Worm (Caenorhabditis elegans): ENCODE results near the gene par-4.

- TF ChIP-seq lsy-2 (tag; optimal IDR thresholded peaks at IDR 0.05) = no peak
- no peak for TF ChIP-seq lin-14 (GFP tag; optimal IDR thresholded peaks at IDR 0.05)
- TF ChIP-seq ama-1 (optimal IDR thresholded peaks at IDR 0.05) = no peak
- no peak for TF ChIP-seq pqm-1 (tag; optimal IDR thresholded peaks at IDR 0.05)
- TF ChIP-seq mef-2 (tag; optimal IDR thresholded peaks at IDR 0.05) = no peak
- TF ChIP-seq ces-1 (GFP tag; optimal IDR thresholded peaks at IDR 0.05) = no peak
- no peak for TF ChIP-seq elt-2 (tag; optimal IDR thresholded peaks at IDR 0.05)
- TF ChIP-seq sptf-1 (tag; optimal IDR thresholded peaks at IDR 0.05) = no peak
- no peak for TF ChIP-seq aha-1 (tag; optimal IDR thresholded peaks at IDR 0.05)
Measured at ce11 chrV:18107969-18108368, 9.5 kb downstream of the par-4 start, which contains the start of gene Y37H2A.1.
